Worm (Caenorhabditis elegans) whole organism, L1 larva: Measurements from ENCODE around the gene F13H8.12.

Experiments used
- ceh-82 ChIP-seq, 3 experiments: fragments of 150-350 bp in 1 of 3; sonication (generic microtip) in 2 of 3; optimal IDR thresholded peaks; 2 replicates each; lab custom pipeline; 2014 to 2017; ENCODE audit warnings: missing biosample characterization in 3 of 3, missing genetic modification characterization in 3 of 3
- fos-1 ChIP-seq: fragments of 150-350 bp; optimal IDR thresholded peaks from 2 replicates; lab custom pipeline; 2014; ENCODE audit warnings: missing biosample characterization, missing genetic modification characterization
- nhr-76 ChIP-seq: sonication (generic microtip); optimal IDR thresholded peaks from 2 replicates; lab custom pipeline; 2017; ENCODE audit warnings: missing biosample characterization, missing genetic modification characterization
- skn-1 ChIP-seq: fragments of 150-350 bp; optimal IDR thresholded peaks from 2 replicates; lab custom pipeline; 2014; ENCODE audit warnings: missing biosample characterization, missing genetic modification characterization
- snpc-4 ChIP-seq: fragments of 150-350 bp; optimal IDR thresholded peaks from 2 replicates; lab custom pipeline; 2014; ENCODE audit warnings: missing biosample characterization, missing genetic modification characterization
- ztf-11 ChIP-seq, 2 experiments: sonication (generic microtip); optimal IDR thresholded peaks; 2 replicates each; lab custom pipeline; 2016 to 2017; ENCODE audit warnings: missing genetic modification characterization in 2 of 2, missing biosample characterization in 1 of 2, missing compliant biosample characterization in 1 of 2

DNA sequence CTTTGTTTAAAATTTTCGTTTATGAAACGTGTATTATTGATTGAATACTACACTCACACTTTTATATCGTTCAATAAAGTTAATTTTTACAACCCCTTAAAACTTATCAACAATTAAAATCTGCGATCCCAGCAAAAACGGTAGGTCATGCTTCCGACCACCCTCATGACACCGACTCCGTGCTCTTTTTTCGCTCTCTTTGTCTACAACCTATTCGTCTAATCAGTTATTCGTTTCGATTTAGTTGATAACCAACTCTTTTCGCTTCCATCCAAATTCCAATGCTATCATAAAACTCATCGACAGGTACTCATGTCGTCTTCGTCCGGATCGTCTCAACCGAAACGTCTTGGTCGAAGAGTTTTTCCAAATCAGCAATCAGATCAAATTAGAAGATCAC is 20.8 kb downstream of the F13H8.12 start, which contains the start of gene F13H8.1:
- TF ChIP-seq nhr-76 (tag; lab: Kevin White, UChicago) (no peak), ceh-82 (tag; optimal IDR thresholded peaks at IDR 0.05; lab: Kevin White, UChicago) (no peak), snpc-4 (tag; lab: Kevin White, UChicago) (no peak), ztf-11 (tag; optimal IDR thresholded peaks at IDR 0.05; lab: Kevin White, UChicago) (no peak), fos-1 (tag; lab: Kevin White, UChicago) (no peak), skn-1 (tag; lab: Kevin White, UChicago) (no peak)
